Fruit fly (Drosophila melanogaster): ENCODE measurements around the gene veli.

dm6 chr3R:25027281-25028219, 37.8 kb downstream of the veli start:
- TF ChIP-seq CG6276 (GFP tag; optimal IDR thresholded peaks at IDR 0.05), result no peak
- TF ChIP-seq acj6 (GFP tag; optimal IDR thresholded peaks at IDR 0.05), result no peak
- TF ChIP-seq CG11902 (GFP tag; optimal IDR thresholded peaks at IDR 0.05), result no peak
- no peak for TF ChIP-seq CG3919 (GFP tag; optimal IDR thresholded peaks at IDR 0.05)

Measured in whole organism, prepupa.